Worm (Caenorhabditis elegans) whole organism, L2 larva: ENCODE measurements around the gene hpo-34.

Experiments used
- ama-1 ChIP-seq: fragments of 150-350 bp; optimal IDR thresholded peaks from 2 replicates; lab custom pipeline; 2018; ENCODE audit warnings: inconsistent platforms
- skn-1 ChIP-seq: sonication (generic microtip); optimal IDR thresholded peaks from 2 replicates; lab custom pipeline; 2017; ENCODE audit warnings: missing biosample characterization, missing genetic modification characterization
- sma-9 ChIP-seq, 2 experiments: fragments of 150-350 bp in 1 of 2; sonication (generic microtip) in 1 of 2; optimal IDR thresholded peaks; 2 replicates each; lab custom pipeline; 2014 to 2016; ENCODE audit warnings: missing genetic modification characterization in 2 of 2, mild to moderate bottlenecking in 1 of 2, missing biosample characterization in 1 of 2, missing compliant biosample characterization in 1 of 2, missing genetic modification reagents in 1 of 2, moderate library complexity in 1 of 2
- unc-55 ChIP-seq: fragments of 150-350 bp; sonication (generic microtip); optimal IDR thresholded peaks from 3 replicates; lab custom pipeline; 2014; ENCODE audit warnings: missing biosample characterization, missing genetic modification reagents, missing genetic modification characterization

- TF ChIP-seq ama-1 (lab: Kevin White, UChicago) (peak; percentile 44), sma-9 (GFP tag; optimal IDR thresholded peaks at IDR 0.05; lab: Kevin White, UChicago) (no peak), sma-9 (tag; optimal IDR thresholded peaks at IDR 0.05; lab: Kevin White, UChicago) (no peak), unc-55 (no peak), skn-1 (no peak)
Measured at ce11 chrX:11480990-11481824, 37.7 kb downstream of the hpo-34 start.
